Worm (Caenorhabditis elegans) whole organism, L1 larva: Measurements from ENCODE around the gene F55G1.7.
A peak's percentile ranks its signal among the peaks of the same experiment; 100 is the strongest.

ENCODE experiments used
- C34B4.2 ChIP-seq: sonication (generic microtip); optimal IDR thresholded peaks from 2 replicates; lab custom pipeline; 2017; ENCODE audit warnings: mild to moderate bottlenecking, missing genetic modification characterization, missing compliant biosample characterization
- Y116A8C.19 ChIP-seq: sonication (generic microtip); optimal IDR thresholded peaks from 2 replicates; lab custom pipeline; 2016; ENCODE audit warnings: missing compliant biosample characterization, missing genetic modification characterization, borderline replicate concordance
- aly-2 ChIP-seq: fragments of 150-350 bp; optimal IDR thresholded peaks from 2 replicates; lab custom pipeline; 2014; ENCODE audit warnings: missing biosample characterization, missing genetic modification characterization
- ama-1 ChIP-seq: fragments of 150-350 bp; optimal IDR thresholded peaks from 2 replicates; lab custom pipeline; 2014
- ceh-82 ChIP-seq, 3 experiments: fragments of 150-350 bp in 1 of 3; sonication (generic microtip) in 2 of 3; optimal IDR thresholded peaks; 2 replicates each; lab custom pipeline; 2014 to 2017; ENCODE audit warnings: missing biosample characterization in 3 of 3, missing genetic modification characterization in 3 of 3
- ceh-88 ChIP-seq: fragments of 200-800 bp; sonication (Bioruptor generic); IDR thresholded peaks from 2 replicates; pipeline ENCODE4 v1.3.6; 2022; ENCODE audit warnings: missing genetic modification characterization, missing compliant biosample characterization
- ceh-90 ChIP-seq: sonication (generic microtip); optimal IDR thresholded peaks from 2 replicates; lab custom pipeline; 2016; ENCODE audit warnings: missing genetic modification characterization, missing compliant biosample characterization
- dpl-1 ChIP-seq, 3 experiments: fragments of 150-350 bp in 2 of 3; sonication (generic microtip) in 1 of 3; optimal IDR thresholded peaks; 2 replicates each; lab custom pipeline; 2014 to 2017; ENCODE audit warnings: missing biosample characterization in 3 of 3, missing genetic modification characterization in 3 of 3, missing genetic modification reagents in 3 of 3
- dsc-1 ChIP-seq: sonication (generic microtip); optimal IDR thresholded peaks from 2 replicates; lab custom pipeline; 2016; ENCODE audit warnings: mild to moderate bottlenecking, missing genetic modification characterization, missing compliant biosample characterization
- efl-1 ChIP-seq, 4 experiments: fragments of 150-350 bp; optimal IDR thresholded peaks in 3 of 4; peaks in 1 of 4; 1 replicate in 1 of 4; 2 replicates in 3 of 4; lab custom pipeline; 2014; ENCODE audit warnings: missing biosample characterization in 2 of 4, missing genetic modification characterization in 2 of 4, missing genetic modification reagents in 2 of 4
- elt-2 ChIP-seq: sonication (generic microtip); optimal IDR thresholded peaks from 2 replicates; lab custom pipeline; 2016; ENCODE audit warnings: missing genetic modification characterization, mild to moderate bottlenecking, inconsistent platforms, missing compliant biosample characterization, missing genetic modification reagents
- ets-5 ChIP-seq: fragments of 200-800 bp; sonication (Bioruptor generic); IDR thresholded peaks from 2 replicates; pipeline ENCODE4 v1.3.6; 2022; ENCODE audit warnings: missing genetic modification characterization, missing compliant biosample characterization
- grh-1 ChIP-seq: fragments of 200-800 bp; sonication (Bioruptor generic); IDR thresholded peaks from 2 replicates; pipeline ENCODE4 v1.3.6; 2022; ENCODE audit warnings: missing genetic modification reagents, missing genetic modification characterization, missing compliant biosample characterization
- hlh-17 ChIP-seq: fragments of 200-800 bp; sonication (Bioruptor generic); optimal IDR thresholded peaks from 2 replicates; lab custom pipeline; 2018; ENCODE audit warnings: missing genetic modification characterization, mild to moderate bottlenecking, missing compliant biosample characterization, moderate library complexity, borderline replicate concordance
- lin-13 ChIP-seq: fragments of 150-350 bp; optimal IDR thresholded peaks from 2 replicates; lab custom pipeline; 2014; ENCODE audit warnings: missing biosample characterization, missing genetic modification reagents, missing genetic modification characterization
- lin-14 ChIP-seq: fragments of 200-800 bp; sonication (Bioruptor generic); optimal IDR thresholded peaks from 2 replicates; lab custom pipeline; 2018; ENCODE audit warnings: mild to moderate bottlenecking, missing genetic modification characterization, moderate library complexity, missing compliant biosample characterization
- lin-35 ChIP-seq, 2 experiments: fragments of 150-350 bp; optimal IDR thresholded peaks; 2 replicates each; lab custom pipeline; 2014; ENCODE audit warnings: missing biosample characterization in 2 of 2, missing genetic modification characterization in 2 of 2, missing genetic modification reagents in 2 of 2
- lir-3 ChIP-seq: sonication (generic microtip); optimal IDR thresholded peaks from 2 replicates; lab custom pipeline; 2016; ENCODE audit warnings: mild to moderate bottlenecking, missing genetic modification characterization, moderate library complexity, missing compliant biosample characterization; ENCODE audit not compliant: poor library complexity
- lsy-2 ChIP-seq, 2 experiments: fragments of 150-350 bp; optimal IDR thresholded peaks; 2 replicates each; lab custom pipeline; 2014; ENCODE audit warnings: missing biosample characterization in 2 of 2, missing genetic modification characterization in 2 of 2
- mab-9 ChIP-seq: fragments of 200-800 bp; sonication (Bioruptor generic); IDR thresholded peaks from 2 replicates; pipeline ENCODE4 v1.3.6; 2022; ENCODE audit warnings: missing genetic modification reagents, missing genetic modification characterization, missing compliant biosample characterization
- mep-1 ChIP-seq: fragments of 150-350 bp; optimal IDR thresholded peaks from 2 replicates; lab custom pipeline; 2014; ENCODE audit warnings: missing biosample characterization, missing genetic modification characterization
- nhr-19 ChIP-seq: fragments of 200-800 bp; sonication (Bioruptor generic); conservative IDR thresholded peaks from 2 replicates; pipeline ENCODE4 v1.3.6; 2022; ENCODE audit warnings: missing genetic modification characterization, missing compliant biosample characterization
- nhr-20 ChIP-seq: sonication (generic microtip); optimal IDR thresholded peaks from 2 replicates; lab custom pipeline; 2016; ENCODE audit warnings: mild to moderate bottlenecking, missing genetic modification characterization, missing compliant biosample characterization
- nhr-47 ChIP-seq: sonication (generic microtip); optimal IDR thresholded peaks from 2 replicates; lab custom pipeline; 2016; ENCODE audit warnings: mild to moderate bottlenecking, missing genetic modification characterization, moderate library complexity, missing compliant biosample characterization
- nhr-71 ChIP-seq: sonication (generic microtip); optimal IDR thresholded peaks from 2 replicates; lab custom pipeline; 2016; ENCODE audit warnings: mild to moderate bottlenecking, missing genetic modification characterization, moderate library complexity, missing compliant biosample characterization
- nhr-77 ChIP-seq: fragments of 150-350 bp; optimal IDR thresholded peaks from 2 replicates; lab custom pipeline; 2014; ENCODE audit warnings: missing biosample characterization, missing genetic modification characterization
- nhr-85 ChIP-seq: sonication (generic microtip); peaks from one replicate; lab custom pipeline; 2016; ENCODE audit warnings: missing genetic modification characterization, inconsistent platforms, missing compliant biosample characterization
- nhr-90 ChIP-seq: sonication (generic microtip); optimal IDR thresholded peaks from 2 replicates; lab custom pipeline; 2016; ENCODE audit warnings: mild to moderate bottlenecking, missing genetic modification characterization, missing compliant biosample characterization; ENCODE audit not compliant: poor library complexity
- pag-3 ChIP-seq: sonication (generic microtip); optimal IDR thresholded peaks from 2 replicates; lab custom pipeline; 2017; ENCODE audit warnings: missing genetic modification characterization, mild to moderate bottlenecking, missing compliant biosample characterization, antibody characterized with exemption, borderline replicate concordance; ENCODE audit not compliant: insufficient read depth
- pax-3 ChIP-seq: fragments of 200-800 bp; sonication (Bioruptor generic); optimal IDR thresholded peaks from 2 replicates; lab custom pipeline; 2018; ENCODE audit warnings: mild to moderate bottlenecking, missing genetic modification characterization, moderate library complexity, missing compliant biosample characterization
- rnt-1 ChIP-seq: sonication (generic microtip); optimal IDR thresholded peaks from 2 replicates; lab custom pipeline; 2016; ENCODE audit warnings: mild to moderate bottlenecking, missing genetic modification characterization, moderate library complexity, missing compliant biosample characterization
- snu-23 ChIP-seq: sonication (generic microtip); optimal IDR thresholded peaks from 2 replicates; lab custom pipeline; 2016; ENCODE audit warnings: missing genetic modification characterization, missing compliant biosample characterization
- sup-37 ChIP-seq: fragments of 200-800 bp; sonication (Bioruptor generic); optimal IDR thresholded peaks from 2 replicates; lab custom pipeline; 2018; ENCODE audit warnings: mild to moderate bottlenecking, missing genetic modification characterization, missing compliant biosample characterization
- swsn-7 ChIP-seq: sonication (generic microtip); optimal IDR thresholded peaks from 2 replicates; lab custom pipeline; 2016; ENCODE audit warnings: missing genetic modification characterization, missing compliant biosample characterization
- tbx-2 ChIP-seq: sonication (generic microtip); optimal IDR thresholded peaks from 2 replicates; lab custom pipeline; 2016; ENCODE audit warnings: missing genetic modification characterization, missing compliant biosample characterization
- tlp-1 ChIP-seq: fragments of 150-350 bp; optimal IDR thresholded peaks from 2 replicates; lab custom pipeline; 2014; ENCODE audit warnings: missing biosample characterization, missing genetic modification characterization
- unc-98 ChIP-seq: fragments of 200-800 bp; sonication (Bioruptor generic); IDR thresholded peaks from 2 replicates; pipeline ENCODE4 v1.3.6; 2022; ENCODE audit warnings: missing genetic modification characterization, missing compliant biosample characterization
- vab-15 ChIP-seq: sonication (generic microtip); optimal IDR thresholded peaks from 2 replicates; lab custom pipeline; 2017; ENCODE audit warnings: missing genotype, mild to moderate bottlenecking, missing genetic modification characterization, missing compliant biosample characterization
- xbp-1 ChIP-seq: sonication (generic microtip); optimal IDR thresholded peaks from 2 replicates; lab custom pipeline; 2016; ENCODE audit warnings: missing genetic modification characterization, missing compliant biosample characterization
- zip-4 ChIP-seq: fragments of 200-800 bp; sonication (Bioruptor generic); optimal IDR thresholded peaks from 2 replicates; lab custom pipeline; 2018; ENCODE audit warnings: mild to moderate bottlenecking, missing genetic modification characterization, moderate library complexity, missing compliant biosample characterization
- ztf-11 ChIP-seq, 2 experiments: sonication (generic microtip); optimal IDR thresholded peaks; 2 replicates each; lab custom pipeline; 2016 to 2017; ENCODE audit warnings: missing genetic modification characterization in 2 of 2, missing biosample characterization in 1 of 2, missing compliant biosample characterization in 1 of 2
- ztf-4 ChIP-seq: fragments of 150-350 bp; optimal IDR thresholded peaks from 2 replicates; lab custom pipeline; 2014; ENCODE audit warnings: missing biosample characterization, missing genetic modification characterization

Gene F55G1.7

DNA sequence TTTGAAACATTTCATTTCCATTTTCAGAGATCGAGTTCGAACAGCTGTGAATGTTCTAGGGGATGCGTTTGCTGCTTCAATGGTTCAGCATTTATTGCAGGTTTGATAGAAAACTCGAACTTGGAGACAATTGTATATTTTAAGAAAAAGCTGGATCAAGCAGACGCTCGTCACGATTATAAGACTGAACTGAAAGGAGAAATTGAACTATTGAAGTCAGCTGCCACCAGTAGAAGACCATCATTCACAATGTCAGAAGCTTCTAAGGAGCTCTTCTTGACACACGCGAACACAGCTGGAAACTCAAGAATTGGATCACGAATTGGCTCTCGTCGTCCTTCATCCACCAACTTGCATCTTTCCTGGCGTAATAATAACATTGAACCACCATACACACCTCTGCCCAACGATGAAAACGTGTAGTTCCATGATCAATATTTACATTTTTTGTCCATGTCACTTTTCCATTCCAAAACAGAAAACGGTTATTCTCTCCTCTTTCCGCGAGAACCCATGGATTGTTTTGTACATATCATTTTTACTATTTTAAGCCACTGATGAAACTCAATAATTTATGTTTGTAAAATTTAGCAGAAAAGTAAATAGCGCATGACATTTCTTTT lies 36.3 kb upstream of the F55G1.7 start:
- TF ChIP-seq unc-98 (GFP tag; lab: Robert Waterston, UW) (no peak), zip-4 (GFP tag; lab: Kevin White, UChicago) (no peak), rnt-1 (tag; lab: Kevin White, UChicago) (peak; percentile 50), mab-9 (no peak), ceh-82 (tag; optimal IDR thresholded peaks at IDR 0.05; lab: Kevin White, UChicago) (no peak), ceh-88 (peak; percentile 25; the same call in 1 of the 2 replicates), hlh-17 (no peak), tlp-1 (no peak), xbp-1 (no peak), ztf-4 (tag; lab: Kevin White, UChicago) (peak; percentile 67), ceh-90 (tag; lab: Kevin White, UChicago) (no peak), lsy-2 (tag; optimal IDR thresholded peaks at IDR 0.05; lab: Kevin White, UChicago) (peak in 1 of 2 experiments; percentile 32), aly-2 (tag; lab: Kevin White, UChicago) (peak; percentile 87), efl-1 (optimal IDR thresholded peaks at IDR 0.05; lab: Kevin White, UChicago) (peak in 1 of 2 experiments; percentile 15), efl-1 (GFP tag; optimal IDR thresholded peaks at IDR 0.05 in 1 of 2; lab: Kevin White, UChicago) (peak in 1 of 2 experiments; percentile 88), dsc-1 (tag; lab: Kevin White, UChicago) (peak; percentile 25), dpl-1 (GFP tag; optimal IDR thresholded peaks at IDR 0.05; lab: Kevin White, UChicago) (peak in 1 of 3 experiments; percentile 34), elt-2 (tag; lab: Kevin White, UChicago) (peak; percentile 3), pax-3 (peak; percentile 44), ets-5 (no peak), lin-35 (GFP tag; optimal IDR thresholded peaks at IDR 0.05; lab: Kevin White, UChicago) (peak in 1 of 2 experiments; percentile 59), ztf-11 (tag; optimal IDR thresholded peaks at IDR 0.05; lab: Kevin White, UChicago) (peak in 1 of 2 experiments; percentile 11), Y116A8C.19 (tag; lab: Kevin White, UChicago) (no peak), tbx-2 (peak; percentile 1), pag-3 (tag; lab: Kevin White, UChicago) (no peak), lin-14 (GFP tag; lab: Kevin White, UChicago) (no peak), ama-1 (lab: Kevin White, UChicago) (peak; percentile 90), swsn-7 (tag; lab: Kevin White, UChicago) (peak; percentile 44), nhr-20 (tag; lab: Kevin White, UChicago) (peak; percentile 14), lin-13 (no peak), C34B4.2 (no peak), nhr-77 (tag; lab: Kevin White, UChicago) (no peak), mep-1 (tag; lab: Kevin White, UChicago) (no peak), nhr-90 (tag; lab: Kevin White, UChicago) (peak; percentile 63), vab-15 (no peak), snu-23 (peak; percentile 62), grh-1 (GFP tag; lab: Robert Waterston, UW) (0 out of 2 replicates have a peak, but pooled peaks have one; percentile 28), nhr-47 (tag; lab: Kevin White, UChicago) (peak; percentile 45), sup-37 (GFP tag; lab: Kevin White, UChicago) (peak; percentile 47), nhr-71 (tag; lab: Kevin White, UChicago) (peak; percentile 72), lir-3 (tag; lab: Kevin White, UChicago) (no peak), nhr-19 (GFP tag; lab: Robert Waterston, UW) (peak; percentile 24; the same call in 1 of the 2 replicates), nhr-85 (tag; lab: Kevin White, UChicago) (peak; percentile 84)
